Worm (Caenorhabditis elegans): Measurements from ENCODE around the gene lhfp-4.
A peak's percentile ranks its signal among the peaks of the same experiment; 100 is the strongest.

lhfp-4 gene

DNA sequence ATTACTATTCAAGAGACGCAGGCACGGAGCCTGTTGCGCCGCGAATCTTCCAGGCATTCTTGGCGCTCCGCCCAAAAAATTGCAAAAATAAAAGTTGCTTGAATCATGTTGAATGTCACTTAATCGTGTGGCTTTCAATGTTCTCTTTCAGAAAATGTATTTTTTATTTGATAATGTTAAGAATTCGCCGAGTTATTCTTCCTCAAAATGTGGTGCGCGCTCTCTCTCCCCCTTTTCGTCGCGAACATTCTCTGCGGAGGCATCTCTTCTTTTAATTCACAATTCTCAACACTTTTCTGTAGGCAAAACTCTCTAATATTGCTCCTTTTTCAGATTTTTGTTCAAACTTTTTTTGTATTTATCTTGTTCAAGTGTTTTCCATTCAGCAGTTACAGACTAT lies 3.0 kb downstream of the lhfp-4 start:
- TF ChIP-seq nhr-11 (tag; optimal IDR thresholded peaks at IDR 0.05) = peak; percentile 93
- peak; percentile 46 for TF ChIP-seq hlh-30 (tag; optimal IDR thresholded peaks at IDR 0.05; ENCODE audit: insufficient read depth)
- peak; percentile 71 for TF ChIP-seq ceh-2 (tag; optimal IDR thresholded peaks at IDR 0.05)
- peak; percentile 80 for TF ChIP-seq lim-6 (tag; optimal IDR thresholded peaks at IDR 0.05)
- no peak for TF ChIP-seq hlh-13 (GFP tag; optimal IDR thresholded peaks at IDR 0.05)
- peak; percentile 87 for TF ChIP-seq pros-1 (tag; optimal IDR thresholded peaks at IDR 0.05)
- peak; percentile 91 for TF ChIP-seq rnt-1 (tag; optimal IDR thresholded peaks at IDR 0.05)
- TF ChIP-seq fkh-10 (GFP tag; optimal IDR thresholded peaks at IDR 0.05) = no peak
- no peak for TF ChIP-seq npax-4 (tag; optimal IDR thresholded peaks at IDR 0.05)
- TF ChIP-seq sox-2 (GFP tag; IDR thresholded peaks at IDR 0.05) = peak; percentile 85
- no peak for TF ChIP-seq zip-5 (tag; optimal IDR thresholded peaks at IDR 0.05)
- no peak for TF ChIP-seq elt-4 (tag; optimal IDR thresholded peaks at IDR 0.05)
- TF ChIP-seq unc-86 (tag; optimal IDR thresholded peaks at IDR 0.05) = peak; percentile 92
- TF ChIP-seq syd-9 (tag; optimal IDR thresholded peaks at IDR 0.05) = peak; percentile 68
- peak; percentile 21 for TF ChIP-seq ceh-6 (GFP tag; optimal IDR thresholded peaks at IDR 0.05)
- TF ChIP-seq ceh-45 (GFP tag; IDR thresholded peaks at IDR 0.05) = no peak
- TF ChIP-seq odd-2 (tag; optimal IDR thresholded peaks at IDR 0.05) = peak; percentile 47
- TF ChIP-seq ceh-48 (tag; optimal IDR thresholded peaks at IDR 0.05) = peak; percentile 63
- TF ChIP-seq ceh-24 (tag; optimal IDR thresholded peaks at IDR 0.05) = peak; percentile 33
- TF ChIP-seq ets-4 (tag; optimal IDR thresholded peaks at IDR 0.05) = peak; percentile 86
- TF ChIP-seq pax-1 (tag; optimal IDR thresholded peaks at IDR 0.05) = peak; percentile 90
- TF ChIP-seq hlh-6 (tag; optimal IDR thresholded peaks at IDR 0.05) = no peak
- peak; percentile 94 for TF ChIP-seq ceh-14 (tag; optimal IDR thresholded peaks at IDR 0.05)
- peak; percentile 58 for TF ChIP-seq sdc-2 (tag; optimal IDR thresholded peaks at IDR 0.05)
- peak; percentile 56 for TF ChIP-seq C08G9.2 (tag; optimal IDR thresholded peaks at IDR 0.05)
- peak; percentile 76 for TF ChIP-seq ceh-19 (GFP tag; optimal IDR thresholded peaks at IDR 0.05)
- peak; percentile 92 for TF ChIP-seq dve-1 (tag; optimal IDR thresholded peaks at IDR 0.05)
- TF ChIP-seq nhr-232 (tag; optimal IDR thresholded peaks at IDR 0.05) = no peak
- peak; percentile 6 for TF ChIP-seq ceh-30 (tag; optimal IDR thresholded peaks at IDR 0.05)
- TF ChIP-seq ceh-18 (tag; optimal IDR thresholded peaks at IDR 0.05) = peak; percentile 99
- no peak for TF ChIP-seq ama-1 (optimal IDR thresholded peaks at IDR 0.05)
- peak; percentile 66 for TF ChIP-seq eyg-1 (tag; optimal IDR thresholded peaks at IDR 0.05)
- TF ChIP-seq gmeb-2 (tag; optimal IDR thresholded peaks at IDR 0.05) = peak; percentile 60
- peak; percentile 60 for TF ChIP-seq F13H6.1 (tag; optimal IDR thresholded peaks at IDR 0.05)
- peak; percentile 30 for TF ChIP-seq fax-1 (tag; optimal IDR thresholded peaks at IDR 0.05)
- TF ChIP-seq elt-2 (tag; optimal IDR thresholded peaks at IDR 0.05) = peak; percentile 82
- TF ChIP-seq hlh-15 (tag; optimal IDR thresholded peaks at IDR 0.05) = peak; percentile 40
- TF ChIP-seq ref-2 (tag; optimal IDR thresholded peaks at IDR 0.05) = peak; percentile 98
- TF ChIP-seq ztf-16 (tag; optimal IDR thresholded peaks at IDR 0.05) = peak; percentile 89
- TF ChIP-seq mec-3 (tag; optimal IDR thresholded peaks at IDR 0.05; ENCODE audit: borderline replicate concordance) = peak; percentile 15
- TF ChIP-seq dmd-4 (tag; optimal IDR thresholded peaks at IDR 0.05; ENCODE audit: borderline replicate concordance) = peak; percentile 43
- TF ChIP-seq unc-3 (GFP tag; conservative IDR thresholded peaks at IDR 0.05) = peak; percentile 56; the same call in 1 of the 2 replicates
- peak; percentile 58 for TF ChIP-seq unc-3 (tag; optimal IDR thresholded peaks at IDR 0.05)
- peak; percentile 54 for TF ChIP-seq sox-4 (tag; optimal IDR thresholded peaks at IDR 0.05)
- TF ChIP-seq che-1 (tag; optimal IDR thresholded peaks at IDR 0.05) = peak; percentile 71
- no peak for TF ChIP-seq fkh-6 (tag; optimal IDR thresholded peaks at IDR 0.05)
- TF ChIP-seq K09A11.1 (tag; optimal IDR thresholded peaks at IDR 0.05; ENCODE audit: insufficient read depth) = peak; percentile 78
- peak; percentile 36 for TF ChIP-seq K02D7.2 (tag; optimal IDR thresholded peaks at IDR 0.05)
- no peak for TF ChIP-seq pha-4 (tag; optimal IDR thresholded peaks at IDR 0.05)
- TF ChIP-seq nfya-1 (tag; optimal IDR thresholded peaks at IDR 0.05) = peak; percentile 94
- TF ChIP-seq pat-9 (tag; optimal IDR thresholded peaks at IDR 0.05) = peak; percentile 81
- no peak for TF ChIP-seq ceh-22 (tag; optimal IDR thresholded peaks at IDR 0.05)
- no peak for TF ChIP-seq ceh-9 (tag; optimal IDR thresholded peaks at IDR 0.05)
- peak; percentile 89 for TF ChIP-seq unc-55 (GFP tag; optimal IDR thresholded peaks at IDR 0.05)

Data from whole organism, late embryonic.